Fruit fly (Drosophila melanogaster): ENCODE measurements around the gene CG44270.

dm6 chr2L:20561796-20562411 is 31.0 kb downstream of the CG44270 start:
- TF ChIP-seq pan (optimal IDR thresholded peaks at IDR 0.05) (no peak), EcR (GFP tag; optimal IDR thresholded peaks at IDR 0.05) (no peak), usp (GFP tag; optimal IDR thresholded peaks at IDR 0.05) (no peak), psq (optimal IDR thresholded peaks at IDR 0.05) (no peak), Dll (optimal IDR thresholded peaks at IDR 0.05) (no peak)
